Fruit fly (Drosophila melanogaster) whole organism, pupa: Measurements from ENCODE around the gene MESR6.

Experiments
- CG10348 ChIP-seq: fragments of 200-800 bp; sonication (Bioruptor generic); IDR thresholded peaks from 2 replicates; pipeline ENCODE4 v1.3.6; 2022; ENCODE audit warnings: missing biosample characterization, missing genetic modification characterization
- CG12605 ChIP-seq: fragments of 200-800 bp; sonication (Bioruptor generic); IDR thresholded peaks from 2 replicates; pipeline ENCODE4 v1.3.6; 2022; ENCODE audit warnings: missing biosample characterization, missing genetic modification characterization
- CG13204 ChIP-seq: fragments of 200-800 bp; sonication (Bioruptor generic); optimal IDR thresholded peaks from 2 replicates; lab custom pipeline; 2018; ENCODE audit warnings: missing biosample characterization, mild to moderate bottlenecking, missing genetic modification characterization, moderate library complexity
- CG14655 ChIP-seq: fragments of 200-800 bp; sonication (Bioruptor generic); optimal IDR thresholded peaks from 3 replicates; lab custom pipeline; 2017; ENCODE audit warnings: mild to moderate bottlenecking, missing biosample characterization, missing genetic modification reagents, missing genetic modification characterization
- CG15710 ChIP-seq: fragments of 200-800 bp; sonication (Bioruptor generic); optimal IDR thresholded peaks from 2 replicates; lab custom pipeline; 2018; ENCODE audit warnings: missing biosample characterization, mild to moderate bottlenecking, missing genetic modification characterization, moderate library complexity
- CG17806 ChIP-seq: fragments of 200-800 bp; sonication (Bioruptor generic); optimal IDR thresholded peaks from 2 replicates; lab custom pipeline; 2018; ENCODE audit warnings: missing biosample characterization, mild to moderate bottlenecking, missing genetic modification characterization, moderate library complexity
- CG32121 ChIP-seq: fragments of 200-800 bp; sonication (Bioruptor generic); IDR thresholded peaks from 2 replicates; pipeline ENCODE4 v1.3.6; 2022; ENCODE audit warnings: missing biosample characterization, missing genetic modification characterization
- CG34367 ChIP-seq: fragments of 200-800 bp; sonication (Bioruptor generic); optimal IDR thresholded peaks from 2 replicates; lab custom pipeline; 2018; ENCODE audit warnings: missing biosample characterization, mild to moderate bottlenecking, missing genetic modification characterization
- CG4496 ChIP-seq: fragments of 200-800 bp; sonication (Bioruptor generic); IDR thresholded peaks from 3 replicates; pipeline ENCODE4 v1.3.6; 2022; ENCODE audit warnings: missing biosample characterization, missing genetic modification characterization
- CG8159 ChIP-seq: fragments of 200-800 bp; sonication (Bioruptor generic); optimal IDR thresholded peaks from 3 replicates; lab custom pipeline; 2018; ENCODE audit warnings: missing biosample characterization, mild to moderate bottlenecking, missing genetic modification characterization, moderate library complexity
- CG8301 ChIP-seq: fragments of 200-800 bp; sonication (Bioruptor generic); optimal IDR thresholded peaks from 2 replicates; lab custom pipeline; 2018; ENCODE audit warnings: missing biosample characterization, mild to moderate bottlenecking, missing genetic modification characterization
- CG9948 ChIP-seq: fragments of 200-800 bp; sonication (Bioruptor generic); optimal IDR thresholded peaks from 2 replicates; lab custom pipeline; 2018; ENCODE audit warnings: missing biosample characterization, mild to moderate bottlenecking, missing genetic modification characterization, moderate library complexity
- D1 ChIP-seq: fragments of 200-800 bp; sonication (Bioruptor generic); optimal IDR thresholded peaks from 2 replicates; lab custom pipeline; 2018; ENCODE audit warnings: missing biosample characterization, mild to moderate bottlenecking, missing genetic modification characterization, moderate library complexity
- EcR ChIP-seq: fragments of 200-800 bp; sonication (Bioruptor generic); optimal IDR thresholded peaks from 3 replicates; lab custom pipeline; 2019; ENCODE audit warnings: missing biosample characterization, missing genetic modification characterization, mild to moderate bottlenecking, moderate library complexity, missing genetic modification reagents
- Ets98B ChIP-seq: fragments of 200-800 bp; sonication (Bioruptor generic); IDR thresholded peaks from 2 replicates; pipeline ENCODE4 v1.3.6; 2022; ENCODE audit warnings: missing biosample characterization, missing genetic modification characterization
- Pif1A ChIP-seq: fragments of 200-800 bp; sonication (Bioruptor generic); optimal IDR thresholded peaks from 3 replicates; lab custom pipeline; 2016; ENCODE audit warnings: missing biosample characterization, missing genetic modification characterization
- Pif1B ChIP-seq: fragments of 200-800 bp; sonication (Bioruptor generic); optimal IDR thresholded peaks from 3 replicates; lab custom pipeline; 2016; ENCODE audit warnings: missing biosample characterization, missing genetic modification characterization
- Snoo ChIP-seq: fragments of 200-800 bp; sonication (Bioruptor generic); optimal IDR thresholded peaks from 3 replicates; lab custom pipeline; 2017; ENCODE audit warnings: missing biosample characterization, mild to moderate bottlenecking, missing genetic modification characterization, inconsistent platforms
- fd96Ca ChIP-seq: fragments of 200-800 bp; sonication (Bioruptor generic); IDR thresholded peaks from 3 replicates; pipeline ENCODE4 v1.3.6; 2022; ENCODE audit warnings: missing biosample characterization, missing genetic modification characterization
- gl ChIP-seq: fragments of 200-800 bp; sonication (Bioruptor generic); optimal IDR thresholded peaks from 2 replicates; lab custom pipeline; 2018; ENCODE audit warnings: missing biosample characterization, mild to moderate bottlenecking, missing genetic modification characterization
- rn ChIP-seq: fragments of 200-800 bp; sonication (Bioruptor generic); IDR thresholded peaks from 2 replicates; pipeline ENCODE4 v1.3.6; 2022; ENCODE audit warnings: missing biosample characterization, missing genetic modification characterization

Gene MESR6

dm6 chr3L:19063410-19063752, 29.1 kb upstream of the MESR6 start:
- TF ChIP-seq Ets98B (GFP tag; lab: Robert Waterston, UW): peak; percentile 3; the same call in 1 of the 2 replicates
- no peak for TF ChIP-seq gl (tag; lab: Kevin White, UChicago)
- 0 out of 3 replicates have a peak, but pooled peaks have one; percentile 25 for TF ChIP-seq CG4496 (GFP tag; lab: Robert Waterston, UW)
- TF ChIP-seq CG12605: peak; percentile 42; the same call in 1 of the 2 replicates
- TF ChIP-seq CG32121 (GFP tag; lab: Robert Waterston, UW): 0 out of 2 replicates have a peak, but pooled peaks have one; percentile 1

DNA sequence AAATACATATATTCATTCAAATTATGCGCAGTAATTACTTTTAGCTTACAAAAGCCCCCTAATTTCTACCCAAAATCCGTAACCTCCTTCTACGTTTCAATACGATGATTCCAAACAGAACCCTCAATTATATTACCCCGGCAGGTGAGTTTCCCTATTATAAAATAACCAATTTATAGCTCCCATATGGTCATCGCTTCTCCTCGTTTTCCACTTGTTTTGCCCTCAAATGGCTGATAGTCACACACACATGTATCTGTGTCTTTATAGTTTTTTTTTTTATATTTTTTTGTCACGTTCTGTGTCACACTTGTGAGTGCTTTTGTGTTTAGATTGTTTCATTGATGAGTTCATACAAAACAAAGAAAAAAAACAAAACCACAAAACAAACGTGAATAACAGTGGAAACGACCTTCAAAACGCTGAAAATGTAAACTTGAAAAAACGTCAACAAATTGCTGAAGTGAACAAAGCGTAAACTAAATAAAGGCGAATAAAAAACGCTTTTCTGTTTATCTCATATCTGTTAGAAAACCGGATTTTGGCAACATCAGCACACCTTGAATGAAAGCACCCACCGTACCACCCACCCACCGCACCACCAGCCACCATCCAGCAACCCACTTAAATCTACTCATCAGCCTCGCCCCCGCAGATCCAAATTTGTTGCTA, 21.2 kb upstream of the MESR6 start:
- TF ChIP-seq CG14655: no peak
- 0 out of 3 replicates have a peak, but pooled peaks have one; percentile 22 for TF ChIP-seq CG4496 (GFP tag; lab: Robert Waterston, UW)
- no peak for TF ChIP-seq Ets98B (GFP tag; lab: Robert Waterston, UW)
- TF ChIP-seq rn (GFP tag; lab: Robert Waterston, UW): no peak
- TF ChIP-seq CG12605: no peak
- TF ChIP-seq gl (tag; lab: Kevin White, UChicago): no peak

DNA sequence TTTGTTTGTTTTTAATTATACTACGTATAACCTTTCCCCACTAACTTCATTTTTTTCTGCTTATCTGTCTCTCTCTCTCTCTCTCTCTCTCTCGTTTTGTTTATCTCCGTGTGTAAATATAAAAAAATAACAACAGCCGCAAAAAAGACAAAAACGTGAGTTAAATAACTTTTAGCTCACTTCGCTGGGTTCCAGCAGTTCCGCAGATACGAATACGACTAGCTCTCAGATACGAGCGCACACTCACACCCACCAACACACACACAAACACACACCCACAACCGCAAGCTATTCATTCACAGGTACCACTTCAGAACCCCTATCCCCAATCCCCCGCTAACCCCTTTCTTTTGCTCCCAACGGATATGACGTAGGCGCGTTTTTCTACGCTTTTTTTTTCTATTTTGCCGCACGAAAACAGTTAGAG, 20.3 kb upstream of the MESR6 start:
- peak; percentile 66; the same call in 1 of the 2 replicates for TF ChIP-seq Ets98B (GFP tag; lab: Robert Waterston, UW)
- TF ChIP-seq CG10348 (GFP tag; lab: Robert Waterston, UW): no peak
- TF ChIP-seq CG13204: peak; percentile 80
- TF ChIP-seq CG14655: peak; percentile 78
- peak; percentile 44 for TF ChIP-seq Snoo (tag; lab: Kevin White, UChicago)
- peak; percentile 80 for TF ChIP-seq CG4496 (GFP tag; lab: Robert Waterston, UW)
- peak; percentile 72 for TF ChIP-seq CG15710 (tag; lab: Kevin White, UChicago)
- TF ChIP-seq gl (tag; lab: Kevin White, UChicago): peak; percentile 47
- peak; percentile 68 for TF ChIP-seq CG32121 (GFP tag; lab: Robert Waterston, UW)
- TF ChIP-seq CG8159: peak; percentile 84
- TF ChIP-seq CG34367 (tag; lab: Kevin White, UChicago): peak; percentile 77
- peak; percentile 83 for TF ChIP-seq Pif1A
- TF ChIP-seq CG17806 (tag; lab: Kevin White, UChicago): peak; percentile 57
- no peak for TF ChIP-seq rn (GFP tag; lab: Robert Waterston, UW)
- peak; percentile 81 for TF ChIP-seq Pif1B (GFP tag; lab: Kevin White, UChicago)
- TF ChIP-seq D1: peak; percentile 9
- no peak for TF ChIP-seq CG9948 (tag; lab: Kevin White, UChicago)
- peak; percentile 86 for TF ChIP-seq CG12605
- peak; percentile 75 for TF ChIP-seq CG8301
- peak; percentile 53 for TF ChIP-seq EcR (GFP tag; lab: Kevin White, UChicago)
- peak; percentile 51; the same call in 1 of the 3 replicates for TF ChIP-seq fd96Ca (GFP tag; lab: Robert Waterston, UW)

dm6 chr3L:19073029-19073908, 19.2 kb upstream of the MESR6 start:
- no peak for TF ChIP-seq CG34367 (tag; lab: Kevin White, UChicago)
- TF ChIP-seq CG32121 (GFP tag; lab: Robert Waterston, UW): no peak; the same call in 1 of the 2 replicates
- no peak for TF ChIP-seq D1
- no peak for TF ChIP-seq CG15710 (tag; lab: Kevin White, UChicago)
- TF ChIP-seq Snoo (tag; lab: Kevin White, UChicago): no peak
- no peak for TF ChIP-seq fd96Ca (GFP tag; lab: Robert Waterston, UW)
- no peak for TF ChIP-seq CG10348 (GFP tag; lab: Robert Waterston, UW)
- TF ChIP-seq CG14655: no peak
- TF ChIP-seq rn (GFP tag; lab: Robert Waterston, UW): no peak
- no peak for TF ChIP-seq CG9948 (tag; lab: Kevin White, UChicago)
- no peak for TF ChIP-seq CG8301
- 0 out of 3 replicates have a peak, but pooled peaks have one; percentile 31 for TF ChIP-seq CG4496 (GFP tag; lab: Robert Waterston, UW)
- no peak for TF ChIP-seq CG8159
- TF ChIP-seq CG17806 (tag; lab: Kevin White, UChicago): no peak
- 0 out of 2 replicates have a peak, but pooled peaks have one; percentile 14 for TF ChIP-seq CG12605
- peak; percentile 86 for TF ChIP-seq EcR (GFP tag; lab: Kevin White, UChicago)
- no peak for TF ChIP-seq gl (tag; lab: Kevin White, UChicago)
- TF ChIP-seq Ets98B (GFP tag; lab: Robert Waterston, UW): peak; percentile 38; the same call in 1 of the 2 replicates
- TF ChIP-seq Pif1A: no peak
- TF ChIP-seq CG13204: no peak
- TF ChIP-seq Pif1B (GFP tag; lab: Kevin White, UChicago): no peak

DNA sequence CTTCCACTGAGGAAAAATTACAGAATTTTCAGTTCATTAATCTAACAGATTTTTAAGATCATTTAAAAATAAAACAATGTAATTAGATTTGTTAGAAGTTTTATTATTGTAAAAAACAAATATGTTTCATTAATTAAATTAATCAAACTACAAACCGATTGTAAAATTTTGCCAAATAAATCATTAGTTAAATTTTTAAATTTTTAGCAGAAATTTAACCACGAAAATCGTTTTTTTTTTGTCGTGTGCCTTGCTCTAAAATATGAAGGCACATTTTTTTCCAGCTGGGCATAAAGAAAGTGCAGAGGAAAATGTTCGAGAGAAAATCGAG, 18.6 kb upstream of the MESR6 start:
- no peak for TF ChIP-seq CG15710 (tag; lab: Kevin White, UChicago)
